Worm (Caenorhabditis elegans) whole organism, L4/young adult: Measurements from ENCODE around the gene T10H4.13.

Experiments used
- W03F9.2 ChIP-seq: fragments of 150-350 bp; optimal IDR thresholded peaks from 2 replicates; lab custom pipeline; 2014; ENCODE audit warnings: missing biosample characterization, missing genetic modification characterization
- him-1 ChIP-seq: sonication (generic microtip); optimal IDR thresholded peaks from 2 replicates; lab custom pipeline; 2016; ENCODE audit warnings: missing genotype, missing genetic modification reagents, missing genetic modification characterization, missing compliant biosample characterization

DNA sequence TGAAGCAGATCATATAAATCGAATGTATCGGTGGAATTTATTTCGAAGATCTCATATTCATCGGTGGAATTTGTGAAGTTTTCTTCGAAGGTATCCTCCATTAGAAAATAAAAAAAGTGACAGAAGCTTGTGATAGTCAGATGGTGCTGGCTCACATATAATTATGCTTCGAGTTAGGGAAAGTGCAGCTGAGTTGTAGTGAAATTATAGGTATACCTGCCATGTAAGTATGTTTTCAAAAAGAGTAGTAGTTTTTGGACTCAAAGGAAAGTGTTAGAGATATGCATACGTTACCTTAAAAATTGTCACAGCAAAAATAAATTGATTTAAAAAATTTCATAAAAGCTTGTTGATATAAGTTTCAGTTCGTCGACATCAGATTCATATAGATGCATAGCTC lies 27.1 kb downstream of the T10H4.13 start, which contains the start of gene srw-11:
- TF ChIP-seq him-1 (tag; lab: Kevin White, UChicago) (no peak), W03F9.2 (no peak)
